Worm (Caenorhabditis elegans) whole organism, L4 larva: ENCODE measurements around the gene F28C1.1.
A peak's percentile ranks its signal among the peaks of the same experiment; 100 is the strongest.

ENCODE experiments used
- D1046.2 ChIP-seq: fragments of 200-800 bp; sonication (Bioruptor generic); IDR thresholded peaks from 2 replicates; pipeline ENCODE4 v1.3.6; 2022; ENCODE audit warnings: missing genetic modification characterization, missing compliant biosample characterization
- F26F4.8 ChIP-seq: fragments of 200-800 bp; sonication (Bioruptor generic); conservative IDR thresholded peaks from 2 replicates; pipeline ENCODE4 v1.3.6; 2022; ENCODE audit warnings: missing genetic modification characterization, missing compliant biosample characterization
- F37D6.2 ChIP-seq: sonication (generic microtip); optimal IDR thresholded peaks from 2 replicates; lab custom pipeline; 2016; ENCODE audit warnings: mild to moderate bottlenecking, missing genetic modification characterization, missing compliant biosample characterization
- F44E2.7 ChIP-seq: fragments of 200-800 bp; sonication (Bioruptor generic); IDR thresholded peaks from 2 replicates; pipeline ENCODE4 v2.1.2; 2022; ENCODE audit warnings: missing genetic modification characterization, missing compliant biosample characterization
- R02D3.7 ChIP-seq: fragments of 150-350 bp; sonication (generic microtip); optimal IDR thresholded peaks from 3 replicates; lab custom pipeline; 2014; ENCODE audit warnings: missing biosample characterization, missing genetic modification characterization
- Y48G9A.11 ChIP-seq: fragments of 200-800 bp; sonication (Bioruptor generic); IDR thresholded peaks from 2 replicates; pipeline ENCODE4 v1.3.6; 2022; ENCODE audit warnings: missing genetic modification reagents, missing genetic modification characterization, missing compliant biosample characterization
- ZK337.2 ChIP-seq: fragments of 200-800 bp; sonication (Bioruptor generic); IDR thresholded peaks from 2 replicates; pipeline ENCODE4 v1.3.6; 2022; ENCODE audit warnings: missing genetic modification reagents, missing genetic modification characterization, missing compliant biosample characterization
- aha-1 ChIP-seq: fragments of 150-350 bp; peaks from one replicate; lab custom pipeline; 2014; ENCODE audit warnings: missing biosample characterization, missing genetic modification characterization
- ama-1 ChIP-seq: fragments of 150-350 bp; optimal IDR thresholded peaks from 2 replicates; lab custom pipeline; 2014; ENCODE audit warnings: inconsistent platforms, mixed read lengths
- attf-4 ChIP-seq: sonication (generic microtip); optimal IDR thresholded peaks from 3 replicates; lab custom pipeline; 2017; ENCODE audit warnings: missing biosample characterization, missing genetic modification characterization
- ceh-44 ChIP-seq: fragments of 200-800 bp; sonication (Bioruptor generic); IDR thresholded peaks from 2 replicates; pipeline ENCODE4 v1.3.6; 2022; ENCODE audit warnings: missing genetic modification reagents, missing genetic modification characterization, missing compliant biosample characterization
- ceh-62 ChIP-seq: sonication (generic microtip); optimal IDR thresholded peaks from 2 replicates; lab custom pipeline; 2017; ENCODE audit warnings: missing biosample characterization, missing genetic modification characterization
- ceh-82 ChIP-seq: sonication (generic microtip); optimal IDR thresholded peaks from 2 replicates; lab custom pipeline; 2017; ENCODE audit warnings: missing biosample characterization, missing genetic modification characterization
- cey-2 ChIP-seq: sonication (generic microtip); optimal IDR thresholded peaks from 3 replicates; lab custom pipeline; 2017; ENCODE audit warnings: missing genetic modification characterization, mild to moderate bottlenecking, missing compliant biosample characterization, antibody characterized with exemption, borderline replicate concordance; ENCODE audit not compliant: insufficient read depth
- daf-12 ChIP-seq: fragments of 150-350 bp; optimal IDR thresholded peaks from 2 replicates; lab custom pipeline; 2014; ENCODE audit warnings: missing biosample characterization, missing genetic modification reagents, missing genetic modification characterization
- daf-16 ChIP-seq, 3 experiments: sonication (generic microtip); optimal IDR thresholded peaks; 2 replicates each; lab custom pipeline; 2016 to 2017; ENCODE audit warnings: missing genetic modification characterization in 3 of 3, missing genetic modification reagents in 3 of 3, mild to moderate bottlenecking in 2 of 3, missing compliant biosample characterization in 2 of 3, missing biosample characterization in 1 of 3, moderate library complexity in 1 of 3
- dmd-9 ChIP-seq: fragments of 200-800 bp; sonication (Bioruptor generic); IDR thresholded peaks from 2 replicates; pipeline ENCODE4 v1.3.6; 2022; ENCODE audit warnings: missing genetic modification reagents, missing genetic modification characterization, missing compliant biosample characterization
- dve-1 ChIP-seq: sonication (generic microtip); optimal IDR thresholded peaks from 2 replicates; lab custom pipeline; 2017; ENCODE audit warnings: antibody characterized with exemption, mild to moderate bottlenecking, missing genetic modification characterization, missing compliant biosample characterization; ENCODE audit not compliant: insufficient read depth
- egl-27 ChIP-seq: sonication (generic microtip); optimal IDR thresholded peaks from 3 replicates; lab custom pipeline; 2017; ENCODE audit warnings: missing biosample characterization, missing genetic modification reagents, missing genetic modification characterization
- fkh-10 ChIP-seq: fragments of 150-350 bp; optimal IDR thresholded peaks from 2 replicates; lab custom pipeline; 2014; ENCODE audit warnings: missing biosample characterization, missing genetic modification reagents, missing genetic modification characterization
- fos-1 ChIP-seq: fragments of 150-350 bp; optimal IDR thresholded peaks from 2 replicates; lab custom pipeline; 2014; ENCODE audit warnings: missing biosample characterization, missing genetic modification characterization
- hlh-11 ChIP-seq: fragments of 200-800 bp; sonication (Bioruptor generic); optimal IDR thresholded peaks from 2 replicates; lab custom pipeline; 2018; ENCODE audit warnings: mild to moderate bottlenecking, missing genetic modification characterization, missing compliant biosample characterization
- hmg-1.1 ChIP-seq: fragments of 200-800 bp; sonication (Bioruptor generic); IDR thresholded peaks from 2 replicates; pipeline ENCODE4 v1.3.6; 2022; ENCODE audit warnings: missing genetic modification reagents, missing genetic modification characterization, missing compliant biosample characterization
- jun-1 ChIP-seq: fragments of 150-350 bp; optimal IDR thresholded peaks from 2 replicates; lab custom pipeline; 2014; ENCODE audit warnings: missing biosample characterization, missing genetic modification reagents, missing genetic modification characterization
- lim-7 ChIP-seq: fragments of 200-800 bp; sonication (Bioruptor generic); IDR thresholded peaks from 2 replicates; pipeline ENCODE4 v1.3.6; 2022; ENCODE audit warnings: missing genetic modification characterization, missing compliant biosample characterization
- lin-13 ChIP-seq: fragments of 150-350 bp; optimal IDR thresholded peaks from 2 replicates; lab custom pipeline; 2014; ENCODE audit warnings: missing biosample characterization, missing genetic modification reagents, missing genetic modification characterization
- lin-15B ChIP-seq: fragments of 150-350 bp; sonication (generic microtip); optimal IDR thresholded peaks from 3 replicates; lab custom pipeline; 2014; ENCODE audit warnings: missing biosample characterization, missing genetic modification characterization
- lin-29 ChIP-seq: fragments of 200-800 bp; sonication (Bioruptor generic); IDR thresholded peaks from 2 replicates; pipeline ENCODE4 v1.3.6; 2022; ENCODE audit warnings: missing genetic modification reagents, missing genetic modification characterization, missing compliant biosample characterization
- lsy-2 ChIP-seq, 2 experiments: fragments of 150-350 bp in 1 of 2; sonication (generic microtip) in 1 of 2; optimal IDR thresholded peaks; 2 replicates each; lab custom pipeline; 2014 to 2017; ENCODE audit warnings: missing biosample characterization in 2 of 2, missing genetic modification characterization in 2 of 2
- madf-9 ChIP-seq: fragments of 200-800 bp; sonication (Bioruptor generic); conservative IDR thresholded peaks from 2 replicates; pipeline ENCODE4 v1.3.6; 2022; ENCODE audit warnings: missing genetic modification reagents, missing genetic modification characterization, missing compliant biosample characterization
- mdt-29 ChIP-seq: fragments of 200-800 bp; sonication (Bioruptor generic); IDR thresholded peaks from 2 replicates; pipeline ENCODE4 v1.3.6; 2022; ENCODE audit warnings: missing genetic modification reagents, missing genetic modification characterization, missing compliant biosample characterization
- mxl-2 ChIP-seq: fragments of 200-800 bp; sonication (Bioruptor generic); conservative IDR thresholded peaks from 2 replicates; pipeline ENCODE4 v1.3.6; 2022; ENCODE audit warnings: missing genetic modification reagents, missing genetic modification characterization, missing compliant biosample characterization
- nhr-10 ChIP-seq: fragments of 150-350 bp; optimal IDR thresholded peaks from 2 replicates; lab custom pipeline; 2014; ENCODE audit warnings: missing biosample characterization, missing genetic modification characterization
- nhr-102 ChIP-seq: sonication (generic microtip); optimal IDR thresholded peaks from 2 replicates; lab custom pipeline; 2016; ENCODE audit warnings: mild to moderate bottlenecking, missing genetic modification characterization, moderate library complexity, missing compliant biosample characterization
- nhr-111 ChIP-seq: fragments of 200-800 bp; sonication (Bioruptor generic); optimal IDR thresholded peaks from 2 replicates; lab custom pipeline; 2018; ENCODE audit warnings: mild to moderate bottlenecking, missing genetic modification characterization, missing compliant biosample characterization
- nhr-237 ChIP-seq: sonication (generic microtip); optimal IDR thresholded peaks from 2 replicates; lab custom pipeline; 2017; ENCODE audit warnings: missing biosample characterization, missing genetic modification characterization
- nhr-25 ChIP-seq: sonication (generic microtip); optimal IDR thresholded peaks from 2 replicates; lab custom pipeline; 2017; ENCODE audit warnings: missing genetic modification characterization, mild to moderate bottlenecking, missing compliant biosample characterization, antibody characterized with exemption, moderate library complexity, borderline replicate concordance; ENCODE audit not compliant: insufficient read depth
- nhr-41 ChIP-seq: fragments of 200-800 bp; sonication (Bioruptor generic); IDR thresholded peaks from 2 replicates; pipeline ENCODE4 v1.3.6; 2022; ENCODE audit warnings: missing genetic modification reagents, missing genetic modification characterization, missing compliant biosample characterization
- nhr-42 ChIP-seq: fragments of 200-800 bp; sonication (Bioruptor generic); IDR thresholded peaks from 2 replicates; pipeline ENCODE4 v1.3.6; 2022; ENCODE audit warnings: missing genetic modification characterization, missing compliant biosample characterization
- saeg-2 ChIP-seq: fragments of 200-800 bp; sonication (Bioruptor generic); IDR thresholded peaks from 2 replicates; pipeline ENCODE4 v1.3.6; 2022; ENCODE audit warnings: missing genetic modification reagents, missing genetic modification characterization, missing compliant biosample characterization
- set-16 ChIP-seq: fragments of 200-800 bp; sonication (Bioruptor generic); IDR thresholded peaks from 2 replicates; pipeline ENCODE4 v1.3.6; 2022; ENCODE audit warnings: missing genetic modification reagents, missing genetic modification characterization, missing compliant biosample characterization
- skn-1 ChIP-seq: fragments of 150-350 bp; optimal IDR thresholded peaks from 2 replicates; lab custom pipeline; 2014; ENCODE audit warnings: missing biosample characterization, missing genetic modification characterization
- snpc-1.2 ChIP-seq: fragments of 200-800 bp; sonication (Bioruptor generic); IDR thresholded peaks from 2 replicates; pipeline ENCODE4 v1.3.6; 2022; ENCODE audit warnings: missing genetic modification reagents, missing genetic modification characterization, missing compliant biosample characterization
- snpc-4 ChIP-seq: fragments of 150-350 bp; optimal IDR thresholded peaks from 2 replicates; lab custom pipeline; 2014; ENCODE audit warnings: missing biosample characterization, missing genetic modification characterization
- tag-97 ChIP-seq: fragments of 200-800 bp; sonication (Bioruptor generic); IDR thresholded peaks from 2 replicates; pipeline ENCODE4 v1.3.6; 2022; ENCODE audit warnings: missing genetic modification characterization, missing compliant biosample characterization
- vab-7 ChIP-seq: fragments of 200-800 bp; sonication (Bioruptor generic); IDR thresholded peaks from 2 replicates; pipeline ENCODE4 v1.3.6; 2022; ENCODE audit warnings: missing genetic modification reagents, missing genetic modification characterization, missing compliant biosample characterization
- zag-1 ChIP-seq: fragments of 150-350 bp; optimal IDR thresholded peaks from 2 replicates; lab custom pipeline; 2014; ENCODE audit warnings: missing biosample characterization, missing genetic modification characterization
- zfp-2 ChIP-seq: sonication (generic microtip); optimal IDR thresholded peaks from 2 replicates; lab custom pipeline; 2016; ENCODE audit warnings: mild to moderate bottlenecking, missing genetic modification characterization, missing compliant biosample characterization
- zfp-3 ChIP-seq: fragments of 200-800 bp; sonication (Bioruptor generic); conservative IDR thresholded peaks from 2 replicates; pipeline ENCODE4 v1.3.6; 2022; ENCODE audit warnings: missing genetic modification reagents, missing genetic modification characterization, missing compliant biosample characterization
- zip-2 ChIP-seq: fragments of 150-350 bp; optimal IDR thresholded peaks from 2 replicates; lab custom pipeline; 2014; ENCODE audit warnings: missing biosample characterization, missing genetic modification characterization
- ztf-11 ChIP-seq: fragments of 150-350 bp; optimal IDR thresholded peaks from 2 replicates; lab custom pipeline; 2014; ENCODE audit warnings: missing biosample characterization, missing genetic modification characterization

Gene F28C1.1

ce11 chrV:12491070-12491643 lies 40.6 kb downstream of the F28C1.1 start (continued):
- TF ChIP-seq cey-2 (no peak), ceh-62 (tag; lab: Kevin White, UChicago) (no peak), set-16 (no peak), fkh-10 (GFP tag; lab: Kevin White, UChicago) (no peak), ZK337.2 (GFP tag; lab: Robert Waterston, UW) (0 out of 2 replicates have a peak, but pooled peaks have one; percentile 3), mxl-2 (GFP tag; lab: Robert Waterston, UW) (no peak), jun-1 (no peak), ama-1 (lab: Kevin White, UChicago) (peak; percentile 68), D1046.2 (GFP tag; lab: Robert Waterston, UW) (no peak), mdt-29 (GFP tag; lab: Robert Waterston, UW) (peak; percentile 58; the same call in 1 of the 2 replicates), daf-12 (no peak), hlh-11 (tag; lab: Kevin White, UChicago) (peak; percentile 92), lin-29 (GFP tag; lab: Robert Waterston, UW) (no peak), zag-1 (tag; lab: Kevin White, UChicago) (no peak), zfp-3 (0 out of 2 replicates have a peak, but pooled peaks have one; percentile 30), lin-13 (GFP tag; lab: Kevin White, UChicago) (peak; percentile 74), nhr-111 (GFP tag; lab: Kevin White, UChicago) (no peak), lim-7 (no peak), snpc-1.2 (GFP tag; lab: Robert Waterston, UW) (peak; percentile 90), zfp-2 (tag; lab: Kevin White, UChicago) (no peak), zip-2 (tag; lab: Kevin White, UChicago) (peak; percentile 16), dmd-9 (GFP tag; lab: Robert Waterston, UW) (no peak), dve-1 (tag; lab: Kevin White, UChicago) (peak; percentile 92), F26F4.8 (GFP tag; lab: Robert Waterston, UW) (no peak), Y48G9A.11 (peak; percentile 92), tag-97 (GFP tag; lab: Robert Waterston, UW) (no peak), skn-1 (tag; lab: Kevin White, UChicago) (no peak), F44E2.7 (GFP tag; lab: Robert Waterston, UW) (no peak), ceh-44 (GFP tag; lab: Robert Waterston, UW) (peak; percentile 88), aha-1 (tag; lab: Kevin White, UChicago) (peak; percentile 46), nhr-41 (GFP tag; lab: Robert Waterston, UW) (peak; percentile 72; the same call in 1 of the 2 replicates), nhr-10 (no peak), saeg-2 (no peak), vab-7 (GFP tag; lab: Robert Waterston, UW) (no peak), madf-9 (GFP tag; lab: Robert Waterston, UW) (no peak), nhr-102 (tag; lab: Kevin White, UChicago) (peak; percentile 85), ztf-11 (tag; lab: Kevin White, UChicago) (no peak), attf-4 (tag; lab: Kevin White, UChicago) (no peak), daf-16 (GFP tag; optimal IDR thresholded peaks at IDR 0.05; lab: Kevin White, UChicago) (peak; percentile 38 to 87), daf-16 (tag; optimal IDR thresholded peaks at IDR 0.05; lab: Kevin White, UChicago) (peak; percentile 84), lsy-2 (tag; optimal IDR thresholded peaks at IDR 0.05; lab: Kevin White, UChicago) (peak in 1 of 2 experiments; percentile 68), ceh-82 (tag; lab: Kevin White, UChicago) (no peak), R02D3.7 (no peak), F37D6.2 (tag; lab: Kevin White, UChicago) (no peak), nhr-42 (GFP tag; lab: Robert Waterston, UW) (peak; percentile 75), egl-27 (tag; lab: Kevin White, UChicago) (no peak), snpc-4 (tag; lab: Kevin White, UChicago) (peak; percentile 94), nhr-237 (tag; lab: Kevin White, UChicago) (no peak), hmg-1.1 (GFP tag; lab: Robert Waterston, UW) (peak; percentile 63; the same call in 1 of the 2 replicates), nhr-25 (tag; lab: Kevin White, UChicago) (no peak), fos-1 (tag; lab: Kevin White, UChicago) (no peak), lin-15B (tag; lab: Kevin White, UChicago) (no peak)
